Fruit fly (Drosophila melanogaster): ENCODE results near the gene CG5004.

CG5004 gene

dm6 chrX:17176542-17176941 is 69.2 kb downstream of the CG5004 start (continued):
- no peak for TF ChIP-seq CG13287 (GFP tag; IDR thresholded peaks at IDR 0.05; ENCODE audit: partially characterized antibody)
- TF ChIP-seq CG30403 (GFP tag; optimal IDR thresholded peaks at IDR 0.05): peak; percentile 37
- no peak for TF ChIP-seq ham (GFP tag; IDR thresholded peaks at IDR 0.05)
- TF ChIP-seq CG3726 (GFP tag; IDR thresholded peaks at IDR 0.05): 0 out of 3 replicates have a peak, but pooled peaks have one; percentile 43
- no peak for TF ChIP-seq Opbp (GFP tag; IDR thresholded peaks at IDR 0.05; ENCODE audit: partially characterized antibody)
- TF ChIP-seq sc (optimal IDR thresholded peaks at IDR 0.05): no peak
- TF ChIP-seq sc (GFP tag; optimal IDR thresholded peaks at IDR 0.05): no peak
- TF ChIP-seq z (GFP tag; IDR thresholded peaks at IDR 0.05): no peak
- peak; percentile 51; the same call in 1 of the 2 replicates for TF ChIP-seq NFAT (GFP tag; IDR thresholded peaks at IDR 0.05)
- TF ChIP-seq NfI (GFP tag; optimal IDR thresholded peaks at IDR 0.05): peak; percentile 52
- TF ChIP-seq CG3065 (GFP tag; optimal IDR thresholded peaks at IDR 0.05): no peak
- peak; percentile 53 for TF ChIP-seq Nf-YC (tag; optimal IDR thresholded peaks at IDR 0.05)
- TF ChIP-seq caup (GFP tag; optimal IDR thresholded peaks at IDR 0.05; ENCODE audit: severe bottlenecking): peak; percentile 24
- TF ChIP-seq hbn (GFP tag; IDR thresholded peaks at IDR 0.05; ENCODE audit: partially characterized antibody): no peak
- 0 out of 2 replicates have a peak, but pooled peaks have one; percentile 32 for TF ChIP-seq E2f2 (GFP tag; IDR thresholded peaks at IDR 0.05)
- TF ChIP-seq CG1647 (GFP tag; optimal IDR thresholded peaks at IDR 0.05): no peak
- TF ChIP-seq ems (GFP tag; optimal IDR thresholded peaks at IDR 0.05): no peak
- no peak for TF ChIP-seq toy (GFP tag; IDR thresholded peaks at IDR 0.05)
- TF ChIP-seq gro (GFP tag; optimal IDR thresholded peaks at IDR 0.05): peak; percentile 7
- TF ChIP-seq btn (GFP tag; optimal IDR thresholded peaks at IDR 0.05): no peak
- no peak for TF ChIP-seq Usf (GFP tag; optimal IDR thresholded peaks at IDR 0.05)
- TF ChIP-seq Mrtf (GFP tag; IDR thresholded peaks at IDR 0.05): peak; percentile 67; the same call in 2 of the 3 replicates
- TF ChIP-seq CG13123 (GFP tag; optimal IDR thresholded peaks at IDR 0.05): peak; percentile 9
- peak; percentile 27 for TF ChIP-seq CG3281 (GFP tag; optimal IDR thresholded peaks at IDR 0.05)
- TF ChIP-seq CG9797 (GFP tag; optimal IDR thresholded peaks at IDR 0.05): no peak
- TF ChIP-seq HHEX (GFP tag; optimal IDR thresholded peaks at IDR 0.05): peak; percentile 36
- TF ChIP-seq CG17359 (tag; optimal IDR thresholded peaks at IDR 0.05): peak; percentile 63
- TF ChIP-seq dysf (GFP tag; IDR thresholded peaks at IDR 0.05): peak; percentile 72
- TF ChIP-seq ind (GFP tag; optimal IDR thresholded peaks at IDR 0.05): peak; percentile 54
- no peak for TF ChIP-seq CG1529 (GFP tag; optimal IDR thresholded peaks at IDR 0.05)
- no peak for TF ChIP-seq kay (GFP tag; optimal IDR thresholded peaks at IDR 0.05)
- no peak for TF ChIP-seq da (GFP tag; optimal IDR thresholded peaks at IDR 0.05)
- TF ChIP-seq seq (GFP tag; IDR thresholded peaks at IDR 0.05): peak; percentile 16; the same call in 1 of the 2 replicates
- no peak for TF ChIP-seq Eip74EF (GFP tag; optimal IDR thresholded peaks at IDR 0.05)
- no peak for TF ChIP-seq CG5953 (GFP tag; IDR thresholded peaks at IDR 0.05)
- peak; percentile 69 for TF ChIP-seq CG14050 (GFP tag; IDR thresholded peaks at IDR 0.05)
- peak; percentile 74 for TF ChIP-seq slbo (GFP tag; IDR thresholded peaks at IDR 0.05)
- TF ChIP-seq gcm (GFP tag; optimal IDR thresholded peaks at IDR 0.05): no peak
- TF ChIP-seq HLHmδ (GFP tag; optimal IDR thresholded peaks at IDR 0.05): no peak
- TF ChIP-seq sna (GFP tag; IDR thresholded peaks at IDR 0.05; ENCODE audit: partially characterized antibody): no peak
- no peak for TF ChIP-seq Neu2 (GFP tag; optimal IDR thresholded peaks at IDR 0.05; ENCODE audit: borderline replicate concordance)
- no peak for TF ChIP-seq ab (GFP tag; optimal IDR thresholded peaks at IDR 0.05)
- peak; percentile 39; the same call in 1 of the 2 replicates for TF ChIP-seq cas (GFP tag; IDR thresholded peaks at IDR 0.05)
- TF ChIP-seq CG9876 (GFP tag; optimal IDR thresholded peaks at IDR 0.05): no peak
- TF ChIP-seq CG7928 (GFP tag; optimal IDR thresholded peaks at IDR 0.05): no peak
- peak; percentile 83 for TF ChIP-seq sens (GFP tag)
- no peak for TF ChIP-seq CG11723 (GFP tag; optimal IDR thresholded peaks at IDR 0.05)
- no peak for TF ChIP-seq gfzf (GFP tag; optimal IDR thresholded peaks at IDR 0.05)
- TF ChIP-seq Drgx (GFP tag; IDR thresholded peaks at IDR 0.05): peak; percentile 60
- TF ChIP-seq CG10979 (tag; optimal IDR thresholded peaks at IDR 0.05): no peak
- TF ChIP-seq fd96Cb (tag; optimal IDR thresholded peaks at IDR 0.05): peak; percentile 28

Measured in whole organism, embryonic.